Worm (Caenorhabditis elegans) whole organism, late embryonic: ENCODE data around the gene cest-3.

Experiments used
- F13H6.1 ChIP-seq: sonication (generic microtip); optimal IDR thresholded peaks from 2 replicates; lab custom pipeline; 2016; ENCODE audit warnings: missing genetic modification characterization, missing compliant biosample characterization
- K02D7.2 ChIP-seq: sonication (generic microtip); optimal IDR thresholded peaks from 2 replicates; lab custom pipeline; 2017; ENCODE audit warnings: mild to moderate bottlenecking, missing genetic modification characterization, missing compliant biosample characterization
- T23F11.4 ChIP-seq: fragments of 200-800 bp; sonication (Bioruptor generic); optimal IDR thresholded peaks from 2 replicates; lab custom pipeline; 2018; ENCODE audit warnings: mild to moderate bottlenecking, missing genetic modification characterization, missing compliant biosample characterization
- Y22D7AL.16 ChIP-seq: sonication (generic microtip); optimal IDR thresholded peaks from 2 replicates; lab custom pipeline; 2016; ENCODE audit warnings: missing genetic modification characterization, missing compliant biosample characterization
- ama-1 ChIP-seq: fragments of 150-350 bp; optimal IDR thresholded peaks from 2 replicates; lab custom pipeline; 2014
- ceh-18 ChIP-seq: sonication (generic microtip); optimal IDR thresholded peaks from 2 replicates; lab custom pipeline; 2016; ENCODE audit warnings: missing genetic modification characterization, missing compliant biosample characterization
- ceh-19 ChIP-seq: fragments of 200-800 bp; sonication (Bioruptor generic); optimal IDR thresholded peaks from 2 replicates; lab custom pipeline; 2018; ENCODE audit warnings: mild to moderate bottlenecking, missing genetic modification characterization, missing compliant biosample characterization
- ceh-2 ChIP-seq: sonication (generic microtip); optimal IDR thresholded peaks from 2 replicates; lab custom pipeline; 2016; ENCODE audit warnings: missing genotype, missing genetic modification characterization, missing compliant biosample characterization
- ceh-22 ChIP-seq: sonication (generic microtip); optimal IDR thresholded peaks from 2 replicates; lab custom pipeline; 2017; ENCODE audit warnings: missing biosample characterization, missing genetic modification characterization
- ceh-24 ChIP-seq: sonication (generic microtip); optimal IDR thresholded peaks from 2 replicates; lab custom pipeline; 2016; ENCODE audit warnings: mild to moderate bottlenecking, missing genetic modification characterization, missing compliant biosample characterization
- ceh-31 ChIP-seq: sonication (generic microtip); optimal IDR thresholded peaks from 2 replicates; lab custom pipeline; 2016; ENCODE audit warnings: missing genetic modification characterization, missing compliant biosample characterization
- ceh-48 ChIP-seq: sonication (generic microtip); optimal IDR thresholded peaks from 2 replicates; lab custom pipeline; 2016; ENCODE audit warnings: missing genetic modification characterization, inconsistent platforms, missing compliant biosample characterization
- ceh-6 ChIP-seq: fragments of 200-800 bp; sonication (Bioruptor generic); optimal IDR thresholded peaks from 2 replicates; lab custom pipeline; 2018; ENCODE audit warnings: mild to moderate bottlenecking, missing genetic modification characterization, missing compliant biosample characterization
- ceh-9 ChIP-seq: sonication (generic microtip); optimal IDR thresholded peaks from 2 replicates; lab custom pipeline; 2016; ENCODE audit warnings: mild to moderate bottlenecking, missing genetic modification characterization, inconsistent platforms, missing compliant biosample characterization
- che-1 ChIP-seq: sonication (generic microtip); optimal IDR thresholded peaks from 2 replicates; lab custom pipeline; 2016; ENCODE audit warnings: mild to moderate bottlenecking, missing genetic modification characterization, missing compliant biosample characterization
- dve-1 ChIP-seq: sonication (generic microtip); optimal IDR thresholded peaks from 2 replicates; lab custom pipeline; 2017; ENCODE audit warnings: antibody characterized with exemption, mild to moderate bottlenecking, missing genetic modification characterization, missing compliant biosample characterization
- elt-2 ChIP-seq: sonication (generic microtip); optimal IDR thresholded peaks from 2 replicates; lab custom pipeline; 2016; ENCODE audit warnings: missing genetic modification reagents, missing genetic modification characterization, missing compliant biosample characterization
- elt-4 ChIP-seq: sonication (generic microtip); optimal IDR thresholded peaks from 2 replicates; lab custom pipeline; 2016; ENCODE audit warnings: missing genetic modification characterization, missing compliant biosample characterization
- ets-4 ChIP-seq: sonication (generic microtip); optimal IDR thresholded peaks from 2 replicates; lab custom pipeline; 2016; ENCODE audit warnings: missing genetic modification characterization, missing compliant biosample characterization
- fkh-10 ChIP-seq: fragments of 150-350 bp; optimal IDR thresholded peaks from 2 replicates; lab custom pipeline; 2014; ENCODE audit warnings: missing biosample characterization, missing genetic modification reagents, missing genetic modification characterization
- fkh-6 ChIP-seq: sonication (generic microtip); optimal IDR thresholded peaks from 2 replicates; lab custom pipeline; 2016; ENCODE audit warnings: missing genetic modification characterization, missing compliant biosample characterization
- gmeb-2 ChIP-seq: sonication (generic microtip); optimal IDR thresholded peaks from 2 replicates; lab custom pipeline; 2016; ENCODE audit warnings: missing genetic modification characterization, inconsistent platforms, missing compliant biosample characterization
- hlh-13 ChIP-seq: fragments of 200-800 bp; sonication (Bioruptor generic); optimal IDR thresholded peaks from 2 replicates; lab custom pipeline; 2018; ENCODE audit warnings: mild to moderate bottlenecking, missing genetic modification characterization, missing compliant biosample characterization
- hlh-8 ChIP-seq: sonication (generic microtip); optimal IDR thresholded peaks from 2 replicates; lab custom pipeline; 2016; ENCODE audit warnings: missing genotype, missing genetic modification characterization, missing compliant biosample characterization
- mec-3 ChIP-seq: sonication (generic microtip); optimal IDR thresholded peaks from 2 replicates; lab custom pipeline; 2016; ENCODE audit warnings: borderline replicate concordance, missing genetic modification characterization, missing compliant biosample characterization
- nhr-232 ChIP-seq: sonication (generic microtip); optimal IDR thresholded peaks from 2 replicates; lab custom pipeline; 2016; ENCODE audit warnings: missing genetic modification characterization, missing compliant biosample characterization
- pat-9 ChIP-seq: fragments of 200-800 bp; sonication (Bioruptor generic); optimal IDR thresholded peaks from 2 replicates; lab custom pipeline; 2018; ENCODE audit warnings: mild to moderate bottlenecking, missing genetic modification characterization, moderate library complexity, missing compliant biosample characterization
- pax-1 ChIP-seq: fragments of 150-350 bp; optimal IDR thresholded peaks from 2 replicates; lab custom pipeline; 2014; ENCODE audit warnings: missing biosample characterization, missing genetic modification characterization
- pha-2 ChIP-seq: sonication (generic microtip); optimal IDR thresholded peaks from 2 replicates; lab custom pipeline; 2017; ENCODE audit warnings: mild to moderate bottlenecking, missing genetic modification characterization, missing compliant biosample characterization
- pha-4 ChIP-seq: fragments of 150-350 bp; optimal IDR thresholded peaks from 2 replicates; lab custom pipeline; 2018; ENCODE audit warnings: missing biosample characterization, missing genetic modification reagents, missing genetic modification characterization
- pqm-1 ChIP-seq: sonication (generic microtip); optimal IDR thresholded peaks from 2 replicates; lab custom pipeline; 2016; ENCODE audit warnings: missing genetic modification characterization, missing compliant biosample characterization
- pros-1 ChIP-seq: fragments of 150-350 bp; optimal IDR thresholded peaks from 2 replicates; lab custom pipeline; 2014; ENCODE audit warnings: missing biosample characterization, missing genetic modification reagents, missing genetic modification characterization
- ref-2 ChIP-seq: sonication (generic microtip); optimal IDR thresholded peaks from 2 replicates; lab custom pipeline; 2016; ENCODE audit warnings: missing genetic modification characterization, missing compliant biosample characterization
- rnt-1 ChIP-seq: sonication (generic microtip); optimal IDR thresholded peaks from 2 replicates; lab custom pipeline; 2016; ENCODE audit warnings: missing genetic modification characterization, missing compliant biosample characterization
- sox-2 ChIP-seq: fragments of 200-800 bp; sonication (Bioruptor generic); IDR thresholded peaks from 2 replicates; pipeline ENCODE4 v1.3.6; 2022; ENCODE audit warnings: missing genetic modification reagents, missing genetic modification characterization, missing compliant biosample characterization
- tbx-2 ChIP-seq: sonication (generic microtip); optimal IDR thresholded peaks from 2 replicates; lab custom pipeline; 2016; ENCODE audit warnings: missing genetic modification characterization, missing compliant biosample characterization
- tbx-7 ChIP-seq: sonication (generic microtip); optimal IDR thresholded peaks from 2 replicates; lab custom pipeline; 2016; ENCODE audit warnings: missing genotype, missing genetic modification characterization, missing compliant biosample characterization
- ttx-3 ChIP-seq: sonication (generic microtip); optimal IDR thresholded peaks from 2 replicates; lab custom pipeline; 2016; ENCODE audit warnings: missing genetic modification reagents, missing genetic modification characterization, missing compliant biosample characterization
- unc-3 ChIP-seq, 2 experiments: fragments of 200-800 bp in 1 of 2; sonication (Bioruptor generic) in 1 of 2; sonication (generic microtip) in 1 of 2; conservative IDR thresholded peaks in 1 of 2; optimal IDR thresholded peaks in 1 of 2; 2 replicates each; pipeline versions ENCODE4 v1.3.6 to Lab custom; 2016 to 2022; ENCODE audit warnings: missing compliant biosample characterization in 2 of 2, missing genetic modification characterization in 2 of 2, missing genetic modification reagents in 1 of 2
- unc-55 ChIP-seq: sonication (generic microtip); optimal IDR thresholded peaks from 2 replicates; lab custom pipeline; 2017; ENCODE audit warnings: missing biosample characterization, missing genetic modification reagents, missing genetic modification characterization
- unc-86 ChIP-seq: sonication (generic microtip); optimal IDR thresholded peaks from 2 replicates; lab custom pipeline; 2016; ENCODE audit warnings: missing genetic modification characterization, missing compliant biosample characterization
- zip-5 ChIP-seq: sonication (generic microtip); optimal IDR thresholded peaks from 2 replicates; lab custom pipeline; 2016; ENCODE audit warnings: missing genetic modification characterization, missing compliant biosample characterization

The cest-3 gene

DNA sequence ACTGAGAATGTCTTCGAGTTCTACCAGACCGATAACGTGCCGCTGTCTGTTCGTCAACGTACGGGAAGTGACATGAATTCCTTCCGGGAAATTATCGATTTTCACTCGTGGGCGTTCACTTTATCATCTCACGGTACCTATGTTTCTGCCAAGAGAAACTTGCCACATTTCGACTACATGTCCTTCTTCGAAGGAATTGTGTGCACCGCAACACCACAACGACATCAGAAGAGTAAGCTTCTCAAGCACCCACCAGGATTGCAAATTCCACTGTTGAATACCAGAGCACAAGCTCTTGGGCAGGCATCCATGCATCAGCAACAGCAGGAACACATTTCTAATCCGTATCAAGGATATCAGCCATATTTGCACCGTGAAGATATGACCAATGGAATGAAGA is 42.7 kb downstream of the cest-3 start:
- TF ChIP-seq unc-3 (GFP tag; conservative IDR thresholded peaks at IDR 0.05; lab: Robert Waterston, UW): no peak
- no peak for TF ChIP-seq unc-3 (tag; optimal IDR thresholded peaks at IDR 0.05; lab: Kevin White, UChicago)
- TF ChIP-seq pat-9 (tag; lab: Kevin White, UChicago): no peak
- no peak for TF ChIP-seq pax-1 (tag; lab: Kevin White, UChicago)
- no peak for TF ChIP-seq ceh-19 (GFP tag; lab: Kevin White, UChicago)
- TF ChIP-seq pha-4: no peak
- no peak for TF ChIP-seq ama-1
- TF ChIP-seq ceh-24: no peak
- TF ChIP-seq ceh-48: no peak
- TF ChIP-seq, all 69 proteins: peak for 0

DNA sequence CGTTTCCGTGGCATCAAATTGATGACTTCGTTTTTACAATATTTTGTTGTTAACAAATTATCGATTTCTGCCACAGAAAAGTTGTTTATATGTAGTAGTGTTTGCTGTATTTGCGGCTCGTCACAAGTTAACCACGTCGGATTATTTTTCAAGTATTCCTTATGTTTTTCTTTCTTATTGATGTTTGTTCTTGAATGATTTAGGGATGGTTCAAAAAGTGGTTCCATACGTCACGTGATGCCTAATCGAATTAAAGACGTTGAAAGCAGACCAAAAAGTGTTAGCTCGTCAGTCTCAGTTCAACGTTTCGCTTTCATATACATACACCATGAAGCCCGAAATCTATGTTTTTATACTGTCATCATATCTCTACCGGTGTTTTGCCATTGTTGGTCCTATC is 44.0 kb downstream of the cest-3 start, which contains the start of gene lips-2:
Gene lips-2 (plus strand): TSS at position 301 of the 400 bp plus-strand sequence.
- TF ChIP-seq unc-55 (GFP tag; lab: Kevin White, UChicago) (no peak), fkh-10 (GFP tag; lab: Kevin White, UChicago) (no peak), tbx-2 (tag; lab: Kevin White, UChicago) (no peak), elt-4 (tag; lab: Kevin White, UChicago) (no peak), ceh-24 (no peak), mec-3 (tag; lab: Kevin White, UChicago) (no peak), ttx-3 (no peak), zip-5 (tag; lab: Kevin White, UChicago) (no peak), unc-3 (GFP tag; conservative IDR thresholded peaks at IDR 0.05; lab: Robert Waterston, UW) (no peak), unc-3 (tag; optimal IDR thresholded peaks at IDR 0.05; lab: Kevin White, UChicago) (no peak), pax-1 (tag; lab: Kevin White, UChicago) (no peak), sox-2 (GFP tag; lab: Robert Waterston, UW) (no peak), ceh-6 (GFP tag; lab: Kevin White, UChicago) (no peak), dve-1 (no peak), hlh-8 (no peak), ets-4 (tag; lab: Kevin White, UChicago) (no peak), elt-2 (no peak), ama-1 (no peak)

DNA sequence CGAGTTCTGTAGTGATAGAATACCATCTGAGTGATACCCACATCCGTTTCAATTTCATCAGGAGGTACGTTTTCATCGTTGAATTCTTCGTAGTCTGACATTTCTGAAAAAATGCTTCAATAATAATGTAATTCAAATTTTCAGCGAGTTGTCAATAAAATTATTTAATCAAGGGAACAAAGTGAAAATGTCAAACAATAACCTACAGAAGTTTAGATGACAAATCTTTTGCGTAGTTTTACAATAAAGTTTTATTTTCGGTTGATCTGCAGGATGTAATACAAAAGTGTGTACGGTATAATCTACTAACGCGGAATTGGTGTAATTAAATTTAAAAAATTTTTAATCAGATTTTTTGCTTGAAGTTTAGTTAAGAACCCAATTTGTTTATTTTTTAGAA is 46.8 kb downstream of the cest-3 start, which contains the start of gene C04B4.5:
Gene C04B4.5 (minus strand): TSS at position 101 of the 400 bp plus-strand sequence.
- no peak for TF ChIP-seq pax-1 (tag; lab: Kevin White, UChicago)
- TF ChIP-seq ceh-22 (tag; lab: Kevin White, UChicago): no peak
- TF ChIP-seq F13H6.1 (tag; lab: Kevin White, UChicago): no peak
- TF ChIP-seq rnt-1 (tag; lab: Kevin White, UChicago): no peak
- TF ChIP-seq hlh-13 (GFP tag; lab: Kevin White, UChicago): no peak
- TF ChIP-seq tbx-7 (tag; lab: Kevin White, UChicago): no peak
- no peak for TF ChIP-seq hlh-8
- no peak for TF ChIP-seq pros-1 (tag; lab: Kevin White, UChicago)
- TF ChIP-seq gmeb-2 (tag; lab: Kevin White, UChicago): no peak
- TF ChIP-seq ceh-18 (tag; lab: Kevin White, UChicago): no peak
- TF ChIP-seq ceh-24: no peak
- TF ChIP-seq fkh-10 (GFP tag; lab: Kevin White, UChicago): no peak
- no peak for TF ChIP-seq Y22D7AL.16 (tag; lab: Kevin White, UChicago)
- no peak for TF ChIP-seq mec-3 (tag; lab: Kevin White, UChicago)
- TF ChIP-seq K02D7.2: no peak
- TF ChIP-seq nhr-232 (tag; lab: Kevin White, UChicago): no peak
- TF ChIP-seq pqm-1 (tag; lab: Kevin White, UChicago): no peak
- TF ChIP-seq pat-9 (tag; lab: Kevin White, UChicago): no peak

DNA sequence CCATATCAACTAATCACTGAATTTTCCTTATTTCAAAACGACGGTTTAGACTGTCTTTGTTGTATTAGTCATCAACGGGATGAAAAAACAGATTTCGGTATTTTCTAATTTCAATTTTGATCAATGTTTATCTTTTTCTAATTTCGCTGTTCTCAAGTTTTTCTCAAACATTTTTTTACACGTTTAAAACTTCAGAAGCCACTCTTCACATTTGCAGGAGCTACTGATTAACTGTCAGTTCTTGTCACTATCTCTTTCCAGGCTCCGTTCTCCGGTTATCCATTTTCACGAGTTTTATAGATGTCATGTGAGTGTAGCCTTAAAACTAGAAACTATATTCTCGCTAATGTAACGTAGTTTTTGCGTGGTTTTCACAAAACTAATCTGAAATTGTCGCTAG is 49.1 kb downstream of the cest-3 start, which contains the start of gene C04B4.4:
Gene C04B4.4 (plus strand): TSS at position 301 of the 400 bp plus-strand sequence.
- TF ChIP-seq ceh-22 (tag; lab: Kevin White, UChicago) (no peak), fkh-6 (tag; lab: Kevin White, UChicago) (no peak), unc-86 (tag; lab: Kevin White, UChicago) (no peak), ref-2 (tag; lab: Kevin White, UChicago) (no peak), ceh-31 (no peak), ceh-2 (tag; lab: Kevin White, UChicago) (no peak), nhr-232 (tag; lab: Kevin White, UChicago) (no peak), ttx-3 (no peak), elt-2 (no peak), ceh-9 (tag; lab: Kevin White, UChicago) (no peak), T23F11.4 (GFP tag; lab: Kevin White, UChicago) (no peak), pha-2 (no peak), che-1 (no peak)
